Fruit fly (Drosophila melanogaster) S2 (cell line): ENCODE data around the gene CG10555.

ENCODE experiments used
- CG8478 ChIP-seq: fragments of >200 bp; optimal IDR thresholded peaks from 2 replicates; lab custom pipeline; 2018
- CTCF ChIP-seq, 2 experiments: fragments of >200 bp; optimal IDR thresholded peaks; 2 replicates each; lab custom pipeline; 2018

The CG10555 gene

dm6 chrX:8398177-8399018 is at the start of gene CG10555:
Gene CG10555 (plus strand): TSS chrX:8398940.
- TF ChIP-seq CG8478 (lab: Kevin White, UChicago), result no peak
- no peak for TF ChIP-seq CTCF (optimal IDR thresholded peaks at IDR 0.05; lab: Kevin White, UChicago)

- TF ChIP-seq CG8478 (lab: Kevin White, UChicago), result no peak
Measured at dm6 chrX:8366329-8366728, 32.4 kb upstream of the CG10555 start.

- no peak for TF ChIP-seq CG8478 (lab: Kevin White, UChicago)
- no peak for TF ChIP-seq CTCF (optimal IDR thresholded peaks at IDR 0.05; lab: Kevin White, UChicago)
Measured at dm6 chrX:8367069-8367468, 31.7 kb upstream of the CG10555 start, which contains the start of gene nAChRalpha3. Gene nAChRalpha3 (minus strand): TSS chrX:8367169.

dm6 chrX:8371729-8372128 is 27.0 kb upstream of the CG10555 start:
- TF ChIP-seq CTCF (optimal IDR thresholded peaks at IDR 0.05; lab: Kevin White, UChicago) (peak; percentile 60 to 64), CG8478 (lab: Kevin White, UChicago) (no peak)

dm6 chrX:8385481-8385880 is 13.3 kb upstream of the CG10555 start, which contains the start of gene CG1387:
Gene CG1387 (plus strand): TSS chrX:8385781.
- TF ChIP-seq CG8478 (lab: Kevin White, UChicago) (no peak), CTCF (optimal IDR thresholded peaks at IDR 0.05; lab: Kevin White, UChicago) (no peak)

- no peak for TF ChIP-seq CG8478 (lab: Kevin White, UChicago)
- TF ChIP-seq CTCF (optimal IDR thresholded peaks at IDR 0.05; lab: Kevin White, UChicago), result no peak
Measured at dm6 chrX:8396611-8397010, 2.1 kb upstream of the CG10555 start.

- TF ChIP-seq CTCF (optimal IDR thresholded peaks at IDR 0.05; lab: Kevin White, UChicago) (no peak), CG8478 (lab: Kevin White, UChicago) (no peak)
Measured at dm6 chrX:8399019-8399623, 381 bp downstream of the CG10555 start.

- TF ChIP-seq CTCF (optimal IDR thresholded peaks at IDR 0.05; lab: Kevin White, UChicago) (no peak), CG8478 (lab: Kevin White, UChicago) (no peak)
Measured at dm6 chrX:8407124-8407775, 8.5 kb downstream of the CG10555 start, which contains the start of gene PIG-T. Gene PIG-T (minus strand): TSS chrX:8407263.

- no peak for TF ChIP-seq CTCF (optimal IDR thresholded peaks at IDR 0.05; lab: Kevin White, UChicago)
- TF ChIP-seq CG8478 (lab: Kevin White, UChicago), result no peak
Measured at dm6 chrX:8408971-8409455, 10.3 kb downstream of the CG10555 start, which contains the start of gene Trf2. Gene Trf2 (plus strand): TSS chrX:8409272.

- TF ChIP-seq CTCF (optimal IDR thresholded peaks at IDR 0.05; lab: Kevin White, UChicago), result no peak
- TF ChIP-seq CG8478 (lab: Kevin White, UChicago), result no peak
Measured at dm6 chrX:8409793-8410192, 11.1 kb downstream of the CG10555 start.

dm6 chrX:8410349-8411240 is 11.9 kb downstream of the CG10555 start:
- TF ChIP-seq CTCF (optimal IDR thresholded peaks at IDR 0.05; lab: Kevin White, UChicago) (no peak), CG8478 (lab: Kevin White, UChicago) (no peak)

- TF ChIP-seq CTCF (optimal IDR thresholded peaks at IDR 0.05; lab: Kevin White, UChicago), result no peak
Measured at dm6 chrX:8411532-8411960, 12.8 kb downstream of the CG10555 start, which contains the start of gene lawc. Gene lawc (minus strand): TSS chrX:8411658.

- TF ChIP-seq CG8478 (lab: Kevin White, UChicago) (no peak), CTCF (optimal IDR thresholded peaks at IDR 0.05; lab: Kevin White, UChicago) (no peak)
Measured at dm6 chrX:8412197-8413160, 13.7 kb downstream of the CG10555 start.
